Worm (Caenorhabditis elegans) whole organism, late embryonic: ENCODE data around the gene Y43F8B.12.

Source experiments
- ama-1 ChIP-seq: fragments of 150-350 bp; optimal IDR thresholded peaks from 2 replicates; lab custom pipeline; 2014
- ets-4 ChIP-seq: sonication (generic microtip); optimal IDR thresholded peaks from 2 replicates; lab custom pipeline; 2016; ENCODE audit warnings: missing genetic modification characterization, missing compliant biosample characterization
- pha-4 ChIP-seq: fragments of 150-350 bp; optimal IDR thresholded peaks from 2 replicates; lab custom pipeline; 2018; ENCODE audit warnings: missing biosample characterization, missing genetic modification reagents, missing genetic modification characterization

- no peak for TF ChIP-seq ama-1 (lab: Kevin White, UChicago)
- TF ChIP-seq ets-4 (tag; lab: Kevin White, UChicago), result no peak
- TF ChIP-seq pha-4 (tag; lab: Kevin White, UChicago), result no peak
Observed at ce11 chrV:19513552-19513951, 45.4 kb downstream of the Y43F8B.12 start, which contains the start of gene phy-4.
